Worm (Caenorhabditis elegans): Measurements from ENCODE around the gene C31H2.3.

DNA sequence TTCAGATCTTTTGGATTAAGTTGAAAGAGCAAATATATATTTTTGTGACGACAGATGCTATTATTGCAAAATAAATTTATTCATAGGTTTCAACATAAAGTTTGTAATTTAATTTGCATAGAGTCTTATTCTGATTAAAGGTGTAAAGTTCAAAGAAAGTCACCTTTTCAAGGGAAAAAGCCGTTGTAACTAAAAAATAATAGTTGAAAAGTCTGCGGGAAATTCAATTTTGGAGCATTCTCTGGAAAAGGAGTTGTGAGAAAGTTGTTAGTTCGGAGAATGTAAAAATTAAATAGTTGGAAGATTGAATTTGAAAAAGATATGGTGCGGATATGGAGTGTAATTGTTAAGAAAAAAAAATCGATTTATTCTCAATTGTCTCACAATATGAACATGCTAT lies 9.9 kb upstream of the C31H2.3 start:
- TF ChIP-seq hpl-2 (GFP tag; optimal IDR thresholded peaks at IDR 0.05) (no peak), ceh-90 (tag; optimal IDR thresholded peaks at IDR 0.05) (no peak), unc-98 (GFP tag; IDR thresholded peaks at IDR 0.05) (no peak), ceh-82 (tag; optimal IDR thresholded peaks at IDR 0.05) (no peak), fos-1 (tag; optimal IDR thresholded peaks at IDR 0.05) (no peak), nhr-71 (tag; optimal IDR thresholded peaks at IDR 0.05) (peak; percentile 54), unc-62 (GFP tag; optimal IDR thresholded peaks at IDR 0.05) (no peak), lin-39 (tag; optimal IDR thresholded peaks at IDR 0.05) (no peak), nhr-28 (tag; optimal IDR thresholded peaks at IDR 0.05) (no peak), snu-23 (GFP tag; optimal IDR thresholded peaks at IDR 0.05) (no peak), nhr-237 (tag; optimal IDR thresholded peaks at IDR 0.05) (no peak)
